Worm (Caenorhabditis elegans) whole organism, L2 larva: ENCODE data around the gene mrpl-48.

ENCODE experiments used
- ama-1 ChIP-seq: fragments of 150-350 bp; optimal IDR thresholded peaks from 2 replicates; lab custom pipeline; 2018; ENCODE audit warnings: inconsistent platforms
- ceh-16 ChIP-seq: fragments of 150-350 bp; optimal IDR thresholded peaks from 2 replicates; lab custom pipeline; 2014; ENCODE audit warnings: missing biosample characterization, missing genetic modification characterization
- lin-11 ChIP-seq: fragments of 150-350 bp; sonication (generic microtip); optimal IDR thresholded peaks from 2 replicates; lab custom pipeline; 2014; ENCODE audit warnings: missing biosample characterization, missing genetic modification characterization, inconsistent platforms, mixed read lengths
- lin-39 ChIP-seq: fragments of 150-350 bp; optimal IDR thresholded peaks from 2 replicates; lab custom pipeline; 2014; ENCODE audit warnings: missing biosample characterization, missing genetic modification reagents, missing genetic modification characterization
- nhr-11 ChIP-seq: fragments of 150-350 bp; optimal IDR thresholded peaks from 2 replicates; lab custom pipeline; 2014; ENCODE audit warnings: missing biosample characterization, missing genetic modification characterization
- nhr-12 ChIP-seq: fragments of 150-350 bp; optimal IDR thresholded peaks from 2 replicates; lab custom pipeline; 2014; ENCODE audit warnings: missing biosample characterization, missing genetic modification characterization
- nhr-23 ChIP-seq: fragments of 150-350 bp; optimal IDR thresholded peaks from 2 replicates; lab custom pipeline; 2014; ENCODE audit warnings: missing biosample characterization, missing genetic modification reagents, missing genetic modification characterization
- nhr-237 ChIP-seq: fragments of 150-350 bp; optimal IDR thresholded peaks from 2 replicates; lab custom pipeline; 2014; ENCODE audit warnings: missing biosample characterization, missing genetic modification characterization
- nhr-6 ChIP-seq: fragments of 150-350 bp; optimal IDR thresholded peaks from 2 replicates; lab custom pipeline; 2014; ENCODE audit warnings: missing biosample characterization, missing genetic modification characterization
- nhr-77 ChIP-seq: fragments of 150-350 bp; optimal IDR thresholded peaks from 2 replicates; lab custom pipeline; 2014; ENCODE audit warnings: missing biosample characterization, missing genetic modification characterization
- snpc-4 ChIP-seq: fragments of 150-350 bp; optimal IDR thresholded peaks from 2 replicates; lab custom pipeline; 2014; ENCODE audit warnings: missing biosample characterization, missing genetic modification characterization
- unc-39 ChIP-seq: fragments of 150-350 bp; optimal IDR thresholded peaks from 2 replicates; lab custom pipeline; 2014; ENCODE audit warnings: missing biosample characterization, missing genetic modification characterization
- ztf-11 ChIP-seq: sonication (generic microtip); optimal IDR thresholded peaks from 2 replicates; lab custom pipeline; 2017; ENCODE audit warnings: missing biosample characterization, missing genetic modification characterization

ce11 chrV:5601263-5601662 is 7.8 kb downstream of the mrpl-48 start, which contains the start of gene CD4.8:
- TF ChIP-seq nhr-23 (tag; lab: Kevin White, UChicago) (no peak), ztf-11 (tag; lab: Kevin White, UChicago) (no peak), lin-11 (tag; lab: Kevin White, UChicago) (no peak), nhr-6 (tag; lab: Kevin White, UChicago) (no peak), nhr-11 (tag; lab: Kevin White, UChicago) (no peak), ama-1 (lab: Kevin White, UChicago) (no peak), snpc-4 (tag; lab: Kevin White, UChicago) (no peak), nhr-12 (tag; lab: Kevin White, UChicago) (no peak), nhr-77 (tag; lab: Kevin White, UChicago) (no peak), unc-39 (tag; lab: Kevin White, UChicago) (no peak), lin-39 (tag; lab: Kevin White, UChicago) (no peak), nhr-237 (tag; lab: Kevin White, UChicago) (no peak), ceh-16 (tag; lab: Kevin White, UChicago) (no peak)
